Fruit fly (Drosophila melanogaster): ENCODE data around the gene alpha-Man-Ia.

DNA sequence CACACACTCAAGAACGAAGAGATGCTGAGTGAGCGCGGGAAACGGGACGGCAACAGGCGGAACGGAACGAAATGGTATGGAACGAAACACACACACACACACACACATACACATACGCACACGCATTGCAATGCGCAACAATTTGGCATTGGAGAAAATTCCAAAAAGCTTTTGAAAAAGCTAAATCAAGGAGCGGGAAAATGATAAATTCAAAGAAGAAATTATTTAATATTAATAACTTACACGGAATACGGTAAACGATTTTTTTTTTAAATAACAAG is 35.1 kb downstream of the alpha-Man-Ia start:
- TF ChIP-seq CG8478 (optimal IDR thresholded peaks at IDR 0.05) (no peak), CTCF (optimal IDR thresholded peaks at IDR 0.05) (no peak)
